Worm (Caenorhabditis elegans): ENCODE measurements around the gene maoc-1.

DNA sequence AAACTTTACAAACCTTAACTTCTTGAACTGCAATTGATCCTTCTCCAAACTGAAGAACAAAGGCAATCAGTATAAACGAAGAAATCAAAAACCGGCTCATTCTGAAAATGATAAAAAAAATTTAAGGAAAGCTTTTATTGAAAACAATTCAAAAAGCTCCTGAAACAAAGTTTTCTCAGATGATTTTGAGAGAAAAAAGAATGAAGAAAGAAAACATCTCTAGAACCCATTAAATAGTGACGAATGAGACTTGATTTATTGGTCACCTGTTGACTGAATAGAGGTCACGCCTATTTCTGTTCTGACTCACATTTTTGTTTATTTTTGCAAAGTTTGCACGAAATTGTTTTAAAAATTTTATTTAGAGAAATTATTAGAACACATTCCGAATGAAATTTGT, 15.2 kb downstream of the maoc-1 start, which contains the start of gene E04F6.8:
- TF ChIP-seq lsy-2 (tag; optimal IDR thresholded peaks at IDR 0.05) (no peak), unc-62 (GFP tag; optimal IDR thresholded peaks at IDR 0.05) (no peak)

Data from whole organism, mixed stage, embryonic.